Worm (Caenorhabditis elegans) whole organism, early embryonic: ENCODE measurements around the gene wah-1.

Experiments used
- B0310.2 ChIP-seq: sonication (generic microtip); optimal IDR thresholded peaks from 2 replicates; lab custom pipeline; 2016; ENCODE audit warnings: mild to moderate bottlenecking, missing genetic modification characterization, missing compliant biosample characterization
- F13C5.2 ChIP-seq: sonication (generic microtip); optimal IDR thresholded peaks from 2 replicates; lab custom pipeline; 2017; ENCODE audit warnings: mild to moderate bottlenecking, missing genetic modification characterization, inconsistent platforms, missing compliant biosample characterization
- aly-1 ChIP-seq: sonication (generic microtip); optimal IDR thresholded peaks from 2 replicates; lab custom pipeline; 2016; ENCODE audit warnings: missing genetic modification characterization, missing compliant biosample characterization
- ama-1 ChIP-seq: fragments of 150-350 bp; optimal IDR thresholded peaks from 2 replicates; lab custom pipeline; 2014
- ceh-36 ChIP-seq: sonication (generic microtip); optimal IDR thresholded peaks from 2 replicates; lab custom pipeline; 2016; ENCODE audit warnings: missing genetic modification characterization, inconsistent platforms, missing compliant biosample characterization
- ets-7 ChIP-seq: sonication (generic microtip); optimal IDR thresholded peaks from 2 replicates; lab custom pipeline; 2016; ENCODE audit warnings: missing genotype, missing genetic modification characterization, missing compliant biosample characterization
- hmbx-1 ChIP-seq: sonication (generic microtip); optimal IDR thresholded peaks from 2 replicates; lab custom pipeline; 2016; ENCODE audit warnings: mild to moderate bottlenecking, missing genetic modification characterization, missing compliant biosample characterization
- hnd-1 ChIP-seq: sonication (generic microtip); optimal IDR thresholded peaks from 2 replicates; lab custom pipeline; 2016; ENCODE audit warnings: missing genetic modification characterization, missing compliant biosample characterization
- pes-1 ChIP-seq: fragments of 200-800 bp; sonication (Bioruptor generic); IDR thresholded peaks from 2 replicates; pipeline ENCODE4 v1.3.6; 2022; ENCODE audit warnings: missing genetic modification reagents, missing genetic modification characterization, missing compliant biosample characterization
- tbx-11 ChIP-seq: fragments of 200-800 bp; sonication (Bioruptor generic); IDR thresholded peaks from 2 replicates; pipeline ENCODE4 v1.3.6; 2022; ENCODE audit warnings: missing genetic modification characterization, missing compliant biosample characterization
- tbx-37 ChIP-seq: fragments of 200-800 bp; sonication (Bioruptor generic); conservative IDR thresholded peaks from 2 replicates; pipeline ENCODE4 v1.3.6; 2022; ENCODE audit warnings: missing genetic modification reagents, missing genetic modification characterization, missing compliant biosample characterization

DNA sequence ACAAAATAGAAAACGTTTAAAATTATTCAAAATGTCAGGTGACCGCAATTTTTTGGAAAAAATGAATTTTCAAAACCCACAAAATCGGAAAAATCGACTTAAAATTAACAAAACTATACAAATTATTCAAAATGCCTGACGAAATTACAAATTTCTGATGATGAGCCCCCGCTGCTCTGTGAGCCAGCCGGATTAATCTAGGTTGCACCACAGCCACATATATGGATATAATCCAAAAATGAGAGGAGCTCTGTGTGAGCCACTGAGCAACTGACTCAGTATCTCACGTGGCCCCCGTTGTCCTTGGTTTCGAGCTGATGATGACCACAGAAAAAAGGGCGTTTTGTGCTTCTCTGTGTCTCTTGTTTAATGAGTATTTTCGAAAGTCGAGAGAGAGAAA lies 4.9 kb upstream of the wah-1 start:
- TF ChIP-seq aly-1 (tag; lab: Kevin White, UChicago) (no peak), tbx-11 (GFP tag; lab: Robert Waterston, UW) (no peak), ama-1 (lab: Kevin White, UChicago) (no peak), hmbx-1 (no peak), tbx-37 (GFP tag; lab: Robert Waterston, UW) (no peak), ceh-36 (tag; lab: Kevin White, UChicago) (no peak), hnd-1 (tag; lab: Kevin White, UChicago) (no peak), B0310.2 (tag; lab: Kevin White, UChicago) (no peak), F13C5.2 (tag; lab: Kevin White, UChicago) (no peak), ets-7 (tag; lab: Kevin White, UChicago) (no peak), pes-1 (GFP tag; lab: Robert Waterston, UW) (no peak)
